Fruit fly (Drosophila melanogaster): ENCODE data around the gene CG10561.

The CG10561 gene

dm6 chr2L:19136735-19137134 lies 22.5 kb downstream of the CG10561 start:
- TF ChIP-seq lbe (GFP tag; optimal IDR thresholded peaks at IDR 0.05) (peak; percentile 86), kni (GFP tag; optimal IDR thresholded peaks at IDR 0.05) (peak; percentile 3), PHDP (tag; optimal IDR thresholded peaks at IDR 0.05) (no peak), CG15514 (GFP tag; optimal IDR thresholded peaks at IDR 0.05) (no peak), CG31441 (GFP tag; IDR thresholded peaks at IDR 0.05) (peak; percentile 31; the same call in 1 of the 2 replicates), ato (GFP tag; IDR thresholded peaks at IDR 0.05; ENCODE audit: partially characterized antibody) (no peak), tio (GFP tag; optimal IDR thresholded peaks at IDR 0.05) (peak; percentile 43), dm (GFP tag; optimal IDR thresholded peaks at IDR 0.05) (no peak), CG1024 (GFP tag; IDR thresholded peaks at IDR 0.05) (no peak), CG6689 (GFP tag; IDR thresholded peaks at IDR 0.05) (no peak), CG6765 (GFP tag; optimal IDR thresholded peaks at IDR 0.05) (no peak), ara (GFP tag; IDR thresholded peaks at IDR 0.05) (peak; percentile 58), CG15073 (GFP tag; optimal IDR thresholded peaks at IDR 0.05) (peak; percentile 36), gsb-n (tag; optimal IDR thresholded peaks at IDR 0.05) (peak; percentile 42), CG13123 (GFP tag; optimal IDR thresholded peaks at IDR 0.05) (no peak), CG17328 (GFP tag; IDR thresholded peaks at IDR 0.05) (0 out of 2 replicates have a peak, but pooled peaks have one; percentile 37), Lim3 (GFP tag; IDR thresholded peaks at IDR 0.05) (no peak), disco-r (GFP tag; optimal IDR thresholded peaks at IDR 0.05) (no peak), CG9727 (GFP tag; optimal IDR thresholded peaks at IDR 0.05) (peak; percentile 71), nom (GFP tag; optimal IDR thresholded peaks at IDR 0.05) (peak; percentile 88), Ada2b (GFP tag; IDR thresholded peaks at IDR 0.05) (no peak), Camta (GFP tag; optimal IDR thresholded peaks at IDR 0.05) (peak; percentile 8), cad (GFP tag; optimal IDR thresholded peaks at IDR 0.05) (peak; percentile 21), Sry-β (GFP tag; optimal IDR thresholded peaks at IDR 0.05) (no peak), grn (GFP tag; optimal IDR thresholded peaks at IDR 0.05) (no peak), CG13296 (GFP tag; optimal IDR thresholded peaks at IDR 0.05) (no peak), Kr (GFP tag; optimal IDR thresholded peaks at IDR 0.05) (no peak), CG17829 (tag; optimal IDR thresholded peaks at IDR 0.05) (peak; percentile 60), CG18262 (tag; optimal IDR thresholded peaks at IDR 0.05) (peak; percentile 72), Mes4 (GFP tag; optimal IDR thresholded peaks at IDR 0.05) (peak; percentile 20), CG10959 (GFP tag; IDR thresholded peaks at IDR 0.05) (0 out of 2 replicates have a peak, but pooled peaks have one; percentile 31), phol (tag; optimal IDR thresholded peaks at IDR 0.05) (peak; percentile 60), Chrac-16 (GFP tag; optimal IDR thresholded peaks at IDR 0.05) (peak; percentile 49), dmrt11E (tag; optimal IDR thresholded peaks at IDR 0.05) (peak; percentile 89), row (GFP tag; IDR thresholded peaks at IDR 0.05) (peak; percentile 40; the same call in 1 of the 3 replicates), shn (GFP tag; optimal IDR thresholded peaks at IDR 0.05) (no peak), Lpt (GFP tag; optimal IDR thresholded peaks at IDR 0.05) (peak; percentile 19), CG13287 (GFP tag; IDR thresholded peaks at IDR 0.05; ENCODE audit: partially characterized antibody) (no peak), CG6254 (GFP tag; optimal IDR thresholded peaks at IDR 0.05) (peak; percentile 21), CG4854 (GFP tag; optimal IDR thresholded peaks at IDR 0.05) (no peak), psq (GFP tag; optimal IDR thresholded peaks at IDR 0.05) (peak; percentile 71), toy (GFP tag; IDR thresholded peaks at IDR 0.05) (no peak), chif (GFP tag; optimal IDR thresholded peaks at IDR 0.05) (peak in 1 of 2 experiments; percentile 67), kay (GFP tag; optimal IDR thresholded peaks at IDR 0.05) (no peak), CG13775 (GFP tag; optimal IDR thresholded peaks at IDR 0.05) (peak; percentile 33), Spps (tag; optimal IDR thresholded peaks at IDR 0.05) (peak; percentile 30), CoRest (tag; optimal IDR thresholded peaks at IDR 0.05) (peak; percentile 33), croc (GFP tag; conservative IDR thresholded peaks at IDR 0.05) (peak; percentile 22; the same call in 1 of the 3 replicates), ham (GFP tag; IDR thresholded peaks at IDR 0.05) (no peak), CG3065 (GFP tag; optimal IDR thresholded peaks at IDR 0.05) (no peak), Opbp (GFP tag; IDR thresholded peaks at IDR 0.05; ENCODE audit: partially characterized antibody) (no peak)

All from whole organism, embryonic.